Fruit fly (Drosophila melanogaster) whole organism, embryonic: ENCODE measurements around the gene CG14402.
A peak's percentile ranks its signal among the peaks of the same experiment; 100 is the strongest.

Source experiments
- Abd-B ChIP-seq: fragments of 200-800 bp; sonication (Bioruptor generic); optimal IDR thresholded peaks from 2 replicates; lab custom pipeline; 2018; ENCODE audit warnings: missing biosample characterization, mild to moderate bottlenecking, missing genetic modification characterization, moderate library complexity
- BtbVII ChIP-seq: fragments of 200-800 bp; sonication (Bioruptor generic); optimal IDR thresholded peaks from 3 replicates; lab custom pipeline; 2017; ENCODE audit warnings: missing biosample characterization, mild to moderate bottlenecking, missing genetic modification characterization
- CG11723 ChIP-seq: fragments of 200-800 bp; sonication (Bioruptor generic); optimal IDR thresholded peaks from 2 replicates; lab custom pipeline; 2017; ENCODE audit warnings: missing biosample characterization, mild to moderate bottlenecking, missing genetic modification characterization
- CG12236 ChIP-seq: fragments of 200-800 bp; sonication (Bioruptor generic); optimal IDR thresholded peaks from 2 replicates; lab custom pipeline; 2016; ENCODE audit warnings: missing biosample characterization, missing genetic modification characterization
- CG13894 ChIP-seq: fragments of 200-800 bp; sonication (Bioruptor generic); optimal IDR thresholded peaks from 3 replicates; lab custom pipeline; 2018; ENCODE audit warnings: missing biosample characterization, mild to moderate bottlenecking, missing genetic modification characterization, moderate library complexity
- CG14710 ChIP-seq: fragments of 200-800 bp; sonication (Bioruptor generic); optimal IDR thresholded peaks from 3 replicates; lab custom pipeline; 2019; ENCODE audit warnings: missing biosample characterization, mild to moderate bottlenecking, missing genetic modification characterization, moderate library complexity
- CG15269 ChIP-seq: fragments of 200-800 bp; sonication (Bioruptor generic); optimal IDR thresholded peaks from 2 replicates; lab custom pipeline; 2018; ENCODE audit warnings: missing biosample characterization, mild to moderate bottlenecking, missing genetic modification characterization, moderate library complexity
- CG17186 ChIP-seq: fragments of 200-800 bp; sonication (Bioruptor generic); optimal IDR thresholded peaks from 3 replicates; lab custom pipeline; 2017; ENCODE audit warnings: missing biosample characterization, missing genetic modification reagents, missing genetic modification characterization
- CG17385 ChIP-seq: fragments of 200-800 bp; sonication (Bioruptor generic); optimal IDR thresholded peaks from 3 replicates; lab custom pipeline; 2018; ENCODE audit warnings: missing biosample characterization, mild to moderate bottlenecking, missing genetic modification characterization
- CG17802 ChIP-seq: fragments of 200-800 bp; sonication (Bioruptor generic); optimal IDR thresholded peaks from 2 replicates; lab custom pipeline; 2018; ENCODE audit warnings: missing biosample characterization, mild to moderate bottlenecking, missing genetic modification characterization, moderate library complexity
- CG2875 ChIP-seq: fragments of 200-800 bp; sonication (Bioruptor generic); optimal IDR thresholded peaks from 2 replicates; lab custom pipeline; 2017; ENCODE audit warnings: missing biosample characterization, mild to moderate bottlenecking, missing genetic modification characterization, missing genetic modification reagents
- CG30403 ChIP-seq: fragments of 200-800 bp; sonication (Bioruptor generic); optimal IDR thresholded peaks from 3 replicates; lab custom pipeline; 2016; ENCODE audit warnings: missing biosample characterization, missing genetic modification characterization
- CG3281 ChIP-seq: fragments of 200-800 bp; sonication (Bioruptor generic); optimal IDR thresholded peaks from 3 replicates; lab custom pipeline; 2017; ENCODE audit warnings: missing biosample characterization, mild to moderate bottlenecking, missing genetic modification characterization
- CG33557 ChIP-seq: fragments of 200-800 bp; sonication (Bioruptor generic); optimal IDR thresholded peaks from 2 replicates; lab custom pipeline; 2019; ENCODE audit warnings: missing biosample characterization, mild to moderate bottlenecking, missing genetic modification characterization, moderate library complexity
- CG34224 ChIP-seq: fragments of 200-800 bp; sonication (Bioruptor generic); IDR thresholded peaks from 3 replicates; pipeline ENCODE4 v1.3.6; 2022; ENCODE audit warnings: missing biosample characterization, missing genetic modification characterization; ENCODE audit not compliant: partially characterized antibody
- CG34376 ChIP-seq: fragments of 200-800 bp; sonication (Bioruptor generic); optimal IDR thresholded peaks from 2 replicates; lab custom pipeline; 2018; ENCODE audit warnings: missing biosample characterization, mild to moderate bottlenecking, missing genetic modification characterization
- CG34422 ChIP-seq: fragments of 200-800 bp; sonication (Bioruptor generic); IDR thresholded peaks from 3 replicates; pipeline ENCODE4 v1.3.6; 2022; ENCODE audit warnings: missing biosample characterization, missing genetic modification characterization
- CG3847 ChIP-seq: fragments of 200-800 bp; sonication (Bioruptor generic); IDR thresholded peaks from 2 replicates; pipeline ENCODE4 v1.3.6; 2022; ENCODE audit warnings: missing biosample characterization, missing genetic modification characterization
- CG4854 ChIP-seq: fragments of 200-800 bp; sonication (Bioruptor generic); optimal IDR thresholded peaks from 2 replicates; lab custom pipeline; 2016; ENCODE audit warnings: missing biosample characterization, missing genetic modification characterization, inconsistent platforms
- CG6254 ChIP-seq: fragments of 200-800 bp; sonication (Bioruptor generic); optimal IDR thresholded peaks from 3 replicates; lab custom pipeline; 2017; ENCODE audit warnings: mild to moderate bottlenecking, missing biosample characterization, missing genetic modification reagents, missing genetic modification characterization
- CG6791 ChIP-seq: fragments of 200-800 bp; sonication (Bioruptor generic); IDR thresholded peaks from 3 replicates; pipeline ENCODE4 v1.3.6; 2022; ENCODE audit warnings: missing biosample characterization, missing genetic modification characterization; ENCODE audit not compliant: partially characterized antibody
- CG7928 ChIP-seq: fragments of 200-800 bp; sonication (Bioruptor generic); optimal IDR thresholded peaks from 2 replicates; lab custom pipeline; 2017; ENCODE audit warnings: missing biosample characterization, mild to moderate bottlenecking, missing genetic modification characterization
- CG7987 ChIP-seq: fragments of 200-800 bp; sonication (Bioruptor generic); optimal IDR thresholded peaks from 2 replicates; lab custom pipeline; 2018; ENCODE audit warnings: missing biosample characterization, mild to moderate bottlenecking, missing genetic modification characterization, moderate library complexity
- CG8478 ChIP-seq: fragments of >200 bp; optimal IDR thresholded peaks from 2 replicates; lab custom pipeline; 2018
- E2f2 ChIP-seq: fragments of 200-800 bp; sonication (Bioruptor generic); IDR thresholded peaks from 2 replicates; pipeline ENCODE4 v1.3.6; 2022; ENCODE audit warnings: missing biosample characterization, missing genetic modification characterization
- Ets65A ChIP-seq: fragments of 200-800 bp; sonication (Bioruptor generic); peaks from one replicate; lab custom pipeline; 2016; ENCODE audit warnings: missing biosample characterization, missing genetic modification characterization
- GATAe ChIP-seq: fragments of 200-800 bp; sonication (Bioruptor generic); conservative IDR thresholded peaks from 2 replicates; pipeline ENCODE4 v1.3.6; 2022; ENCODE audit warnings: missing biosample characterization, missing genetic modification characterization
- HLH54F ChIP-seq: fragments of 200-800 bp; sonication (Bioruptor generic); optimal IDR thresholded peaks from 3 replicates; lab custom pipeline; 2016; ENCODE audit warnings: missing biosample characterization, missing genetic modification characterization
- Hey ChIP-seq: fragments of 200-800 bp; sonication (Bioruptor generic); optimal IDR thresholded peaks from 3 replicates; lab custom pipeline; 2018; ENCODE audit warnings: missing biosample characterization, mild to moderate bottlenecking, missing genetic modification characterization
- NC2α ChIP-seq: fragments of 200-800 bp; sonication (Bioruptor generic); optimal IDR thresholded peaks from 2 replicates; lab custom pipeline; 2016; ENCODE audit warnings: missing biosample characterization, missing genetic modification characterization
- Nf-YC ChIP-seq: fragments of 200-800 bp; optimal IDR thresholded peaks from 3 replicates; lab custom pipeline; 2019; ENCODE audit warnings: missing biosample characterization, mild to moderate bottlenecking, missing genetic modification characterization, moderate library complexity
- Rfx ChIP-seq: fragments of 200-800 bp; sonication (Bioruptor generic); IDR thresholded peaks from 2 replicates; pipeline ENCODE4 v1.3.6; 2022; ENCODE audit warnings: missing biosample characterization, missing genetic modification characterization
- Ssrp ChIP-seq: fragments of 200-800 bp; sonication (Bioruptor generic); optimal IDR thresholded peaks from 2 replicates; lab custom pipeline; 2018; ENCODE audit warnings: missing biosample characterization, mild to moderate bottlenecking, missing genetic modification characterization, moderate library complexity
- Xbp1 ChIP-seq: fragments of 200-800 bp; sonication (Bioruptor generic); optimal IDR thresholded peaks from 3 replicates; lab custom pipeline; 2016; ENCODE audit warnings: missing biosample characterization, mild to moderate bottlenecking, missing genetic modification characterization
- bab2 ChIP-seq: fragments of 200-800 bp; sonication (Bioruptor generic); optimal IDR thresholded peaks from 2 replicates; lab custom pipeline; 2016; ENCODE audit warnings: missing biosample characterization, missing genetic modification characterization
- bigmax ChIP-seq: fragments of 200-800 bp; sonication (Bioruptor generic); optimal IDR thresholded peaks from 2 replicates; lab custom pipeline; 2018; ENCODE audit warnings: missing biosample characterization, mild to moderate bottlenecking, missing genetic modification characterization
- br ChIP-seq: fragments of >200 bp; optimal IDR thresholded peaks from 2 replicates; lab custom pipeline; 2017
- cas ChIP-seq: fragments of 200-800 bp; sonication (Bioruptor generic); IDR thresholded peaks from 2 replicates; pipeline ENCODE4 v1.3.6; 2022; ENCODE audit warnings: missing biosample characterization, missing genetic modification characterization
- cg ChIP-seq: fragments of 200-800 bp; sonication (Bioruptor generic); optimal IDR thresholded peaks from 3 replicates; lab custom pipeline; 2019; ENCODE audit warnings: missing biosample characterization, mild to moderate bottlenecking, missing genetic modification characterization, moderate library complexity
- esg ChIP-seq: fragments of 200-800 bp; sonication (Bioruptor generic); conservative IDR thresholded peaks from 2 replicates; pipeline ENCODE4 v1.3.6; 2022; ENCODE audit warnings: missing biosample characterization, missing genetic modification characterization
- grn ChIP-seq: fragments of 200-800 bp; sonication (Bioruptor generic); optimal IDR thresholded peaks from 3 replicates; lab custom pipeline; 2017; ENCODE audit warnings: missing biosample characterization, missing genetic modification characterization
- hkb ChIP-seq, 2 experiments: fragments of 200-800 bp in 1 of 2; fragments of >200 bp in 1 of 2; sonication (Bioruptor generic) in 1 of 2; IDR thresholded peaks in 1 of 2; optimal IDR thresholded peaks in 1 of 2; 2 replicates each; pipeline versions ENCODE4 v1.3.6 to Lab custom; 2017 to 2022; ENCODE audit warnings: missing biosample characterization in 1 of 2, missing genetic modification characterization in 1 of 2
- insv ChIP-seq, 2 experiments: fragments of 200-800 bp; sonication (Bioruptor generic); optimal IDR thresholded peaks; 3 replicates each; lab custom pipeline; 2016 to 2018; ENCODE audit warnings: missing biosample characterization in 2 of 2, missing genetic modification characterization in 2 of 2
- jing ChIP-seq: fragments of 200-800 bp; sonication (Bioruptor generic); optimal IDR thresholded peaks from 2 replicates; lab custom pipeline; 2018; ENCODE audit warnings: missing biosample characterization, mild to moderate bottlenecking, missing genetic modification characterization
- mirr ChIP-seq: fragments of 200-800 bp; sonication (Bioruptor generic); optimal IDR thresholded peaks from 3 replicates; lab custom pipeline; 2018; ENCODE audit warnings: missing biosample characterization, mild to moderate bottlenecking, missing genetic modification characterization
- row ChIP-seq: fragments of 200-800 bp; sonication (Bioruptor generic); IDR thresholded peaks from 3 replicates; pipeline ENCODE4 v1.3.6; 2022; ENCODE audit warnings: missing biosample characterization, missing genetic modification characterization
- sens-2 ChIP-seq: fragments of 200-800 bp; sonication (Bioruptor generic); IDR thresholded peaks from 2 replicates; pipeline ENCODE4 v1.3.6; 2022; ENCODE audit warnings: missing biosample characterization, missing genetic modification characterization
- slbo ChIP-seq: fragments of 200-800 bp; sonication (Bioruptor generic); IDR thresholded peaks from 2 replicates; pipeline ENCODE4 v1.3.6; 2022; ENCODE audit warnings: missing biosample characterization, missing genetic modification characterization
- unpg ChIP-seq: fragments of 200-800 bp; sonication (Bioruptor generic); optimal IDR thresholded peaks from 3 replicates; lab custom pipeline; 2018; ENCODE audit warnings: missing biosample characterization, mild to moderate bottlenecking, missing genetic modification characterization, moderate library complexity
- vvl ChIP-seq: fragments of 200-800 bp; sonication (Bioruptor generic); IDR thresholded peaks from 2 replicates; pipeline ENCODE4 v1.3.6; 2022; ENCODE audit warnings: missing biosample characterization, missing genetic modification characterization

The CG14402 gene

DNA sequence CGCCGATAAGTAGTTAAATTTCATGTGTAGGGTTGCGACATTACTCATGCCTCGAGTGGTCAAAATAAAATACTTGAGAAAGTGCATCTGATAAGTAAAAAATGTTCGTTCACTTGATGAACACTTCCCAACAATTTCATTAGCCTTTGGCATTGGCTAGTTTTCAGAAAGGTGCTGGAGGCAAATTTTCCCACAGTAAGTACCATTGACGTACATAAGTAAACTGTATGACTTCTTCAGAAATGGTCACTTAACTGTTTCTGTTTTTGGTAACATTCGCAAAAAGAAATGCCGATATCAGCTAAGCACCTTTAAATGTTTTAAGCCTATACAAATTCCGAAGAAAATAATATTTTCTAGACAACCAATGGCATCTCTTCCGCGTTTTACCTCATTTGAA lies 34.0 kb downstream of the CG14402 start:
- no peak for TF ChIP-seq Hey (tag; lab: Kevin White, UChicago)
- TF ChIP-seq CG6254 (GFP tag; lab: Kevin White, UChicago), result no peak
- TF ChIP-seq Abd-B (GFP tag; lab: Kevin White, UChicago), result no peak
- TF ChIP-seq CG30403 (GFP tag; lab: Kevin White, UChicago), result no peak
- no peak for TF ChIP-seq unpg
- no peak for TF ChIP-seq hkb (optimal IDR thresholded peaks at IDR 0.05; lab: Kevin White, UChicago)
- TF ChIP-seq hkb (GFP tag; IDR thresholded peaks at IDR 0.05; lab: Robert Waterston, UW), result no peak
- TF ChIP-seq CG34224 (GFP tag; lab: Robert Waterston, UW), result no peak
- no peak for TF ChIP-seq insv (GFP tag; optimal IDR thresholded peaks at IDR 0.05; lab: Kevin White, UChicago)
- no peak for TF ChIP-seq Nf-YC
- no peak for TF ChIP-seq CG34422 (GFP tag; lab: Robert Waterston, UW)
- TF ChIP-seq CG11723 (GFP tag; lab: Kevin White, UChicago), result no peak
- TF ChIP-seq HLH54F, result no peak
- TF ChIP-seq esg (GFP tag; lab: Robert Waterston, UW), result no peak
- no peak for TF ChIP-seq row
- TF ChIP-seq cg (GFP tag; lab: Kevin White, UChicago), result no peak
- no peak for TF ChIP-seq CG33557 (GFP tag; lab: Kevin White, UChicago)
- no peak for TF ChIP-seq CG6791 (GFP tag; lab: Robert Waterston, UW)

DNA sequence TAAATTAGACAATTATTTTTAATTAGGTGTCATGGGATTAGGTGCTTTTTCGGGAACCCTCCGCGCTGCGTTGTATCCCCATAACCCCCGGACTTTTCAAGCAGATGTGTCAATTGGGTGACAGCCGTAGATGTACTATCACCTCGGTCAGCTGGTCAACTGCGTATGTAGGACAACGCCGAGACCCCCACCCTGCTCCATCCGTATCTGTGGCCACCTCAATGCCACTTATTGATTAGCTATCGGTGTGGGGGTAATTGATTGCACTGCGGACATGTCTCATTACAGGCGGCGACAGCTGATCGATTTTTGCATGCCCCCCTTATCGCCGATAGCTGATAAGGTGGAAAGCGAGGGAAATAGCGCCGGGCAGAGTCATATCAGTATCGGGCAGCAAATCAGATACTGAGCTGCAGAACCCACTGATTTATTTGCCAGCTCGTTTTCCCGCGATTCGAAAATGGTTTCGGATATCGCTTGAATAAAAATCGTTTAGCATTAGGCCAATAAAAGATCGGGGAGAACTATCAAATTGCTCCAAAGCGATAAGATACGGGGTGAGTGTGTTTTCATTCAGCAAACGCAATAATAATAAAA lies 34.6 kb downstream of the CG14402 start:
- no peak for TF ChIP-seq CG14710 (tag; lab: Kevin White, UChicago)
- no peak for TF ChIP-seq CG3847 (GFP tag; lab: Robert Waterston, UW)
- no peak for TF ChIP-seq Xbp1
- TF ChIP-seq CG8478, result no peak
- no peak for TF ChIP-seq CG2875 (GFP tag; lab: Kevin White, UChicago)
- TF ChIP-seq CG17385 (GFP tag; lab: Kevin White, UChicago), result no peak
- TF ChIP-seq CG17802 (tag; lab: Kevin White, UChicago), result no peak
- no peak for TF ChIP-seq CG3281 (GFP tag; lab: Kevin White, UChicago)
- peak; percentile 9 for TF ChIP-seq BtbVII (GFP tag; lab: Kevin White, UChicago)
- no peak for TF ChIP-seq CG7928 (GFP tag; lab: Kevin White, UChicago)
- peak; percentile 13 for TF ChIP-seq CG13894 (tag; lab: Kevin White, UChicago)
- TF ChIP-seq CG34376 (GFP tag; lab: Kevin White, UChicago), result peak; percentile 89
- no peak for TF ChIP-seq bab2
- no peak for TF ChIP-seq cas
- peak; percentile 48; the same call in 1 of the 2 replicates for TF ChIP-seq sens-2 (GFP tag; lab: Robert Waterston, UW)
- TF ChIP-seq slbo (GFP tag; lab: Robert Waterston, UW), result no peak
- peak; percentile 92 for TF ChIP-seq grn
- TF ChIP-seq br (lab: Kevin White, UChicago), result no peak
- peak; percentile 68 for TF ChIP-seq GATAe (GFP tag; lab: Robert Waterston, UW)
- TF ChIP-seq mirr (GFP tag; lab: Kevin White, UChicago), result peak; percentile 91
- peak; percentile 0 for TF ChIP-seq CG15269 (tag; lab: Kevin White, UChicago)
- TF ChIP-seq jing (GFP tag; lab: Kevin White, UChicago), result no peak
- TF ChIP-seq CG4854, result no peak
- TF ChIP-seq NC2α, result no peak
- no peak for TF ChIP-seq CG12236 (GFP tag; lab: Kevin White, UChicago)
- no peak for TF ChIP-seq E2f2 (GFP tag; lab: Robert Waterston, UW)
- TF ChIP-seq vvl, result no peak
- peak; percentile 28 for TF ChIP-seq Hey (tag; lab: Kevin White, UChicago)
- no peak for TF ChIP-seq bigmax (GFP tag; lab: Kevin White, UChicago)
- TF ChIP-seq CG17186 (GFP tag; lab: Kevin White, UChicago), result no peak
- no peak for TF ChIP-seq CG7987 (GFP tag; lab: Kevin White, UChicago)
- no peak for TF ChIP-seq cg (GFP tag; lab: Kevin White, UChicago)
- peak; percentile 41 for TF ChIP-seq Ets65A (GFP tag; lab: Kevin White, UChicago)
- no peak for TF ChIP-seq Ssrp (tag; lab: Kevin White, UChicago)
- no peak for TF ChIP-seq Rfx
